Fruit fly (Drosophila melanogaster): ENCODE data around the gene CG42779.

Gene CG42779

dm6 chr3R:17072526-17073114, 48.8 kb upstream of the CG42779 start, which contains the start of the genes Ns1 and mRpS11 (continued):
- TF ChIP-seq D19B (GFP tag; optimal IDR thresholded peaks at IDR 0.05) (no peak), Mes4 (GFP tag; optimal IDR thresholded peaks at IDR 0.05) (peak; percentile 21), CG7963 (GFP tag; IDR thresholded peaks at IDR 0.05; ENCODE audit: partially characterized antibody) (peak; percentile 44; the same call in 2 of the 3 replicates), CG10543 (GFP tag; optimal IDR thresholded peaks at IDR 0.05) (peak; percentile 32), disco-r (GFP tag; optimal IDR thresholded peaks at IDR 0.05) (peak; percentile 3), CG11560 (tag; IDR thresholded peaks at IDR 0.05) (no peak), CG3847 (GFP tag; IDR thresholded peaks at IDR 0.05) (peak; percentile 63), dan (GFP tag; IDR thresholded peaks at IDR 0.05) (no peak), CG6791 (GFP tag; IDR thresholded peaks at IDR 0.05; ENCODE audit: partially characterized antibody) (peak; percentile 52; the same call in 2 of the 3 replicates), Rx (GFP tag; IDR thresholded peaks at IDR 0.05) (no peak), CG1602 (GFP tag; optimal IDR thresholded peaks at IDR 0.05) (peak; percentile 4), gcm (GFP tag; optimal IDR thresholded peaks at IDR 0.05) (no peak), Drgx (GFP tag; IDR thresholded peaks at IDR 0.05) (no peak), CG3407 (GFP tag; optimal IDR thresholded peaks at IDR 0.05) (no peak), CG4730 (GFP tag; IDR thresholded peaks at IDR 0.05) (no peak), CG6813 (GFP tag; optimal IDR thresholded peaks at IDR 0.05) (no peak), CG32772 (GFP tag; IDR thresholded peaks at IDR 0.05) (no peak), CG31388 (GFP tag; optimal IDR thresholded peaks at IDR 0.05) (no peak), grau (tag; optimal IDR thresholded peaks at IDR 0.05) (peak; percentile 47), HHEX (GFP tag; optimal IDR thresholded peaks at IDR 0.05) (no peak), MTF-1 (GFP tag; optimal IDR thresholded peaks at IDR 0.05; ENCODE audit: borderline replicate concordance) (no peak), Xrp1 (GFP tag; IDR thresholded peaks at IDR 0.05) (peak; percentile 25; the same call in 1 of the 2 replicates), sc (optimal IDR thresholded peaks at IDR 0.05) (no peak), sc (GFP tag; optimal IDR thresholded peaks at IDR 0.05) (no peak), Doc2 (GFP tag; IDR thresholded peaks at IDR 0.05) (no peak), gem (tag; optimal IDR thresholded peaks at IDR 0.05) (no peak), peb (GFP tag; IDR thresholded peaks at IDR 0.05) (no peak), CG13894 (tag; optimal IDR thresholded peaks at IDR 0.05) (peak; percentile 20), CG17568 (GFP tag; optimal IDR thresholded peaks at IDR 0.05) (peak; percentile 9), slou (GFP tag; optimal IDR thresholded peaks at IDR 0.05) (no peak), Oaz (GFP tag; IDR thresholded peaks at IDR 0.05) (no peak), sob (GFP tag; IDR thresholded peaks at IDR 0.05) (peak; percentile 58), ewg (GFP tag; optimal IDR thresholded peaks at IDR 0.05) (peak; percentile 20), row (GFP tag; IDR thresholded peaks at IDR 0.05) (peak; percentile 36; the same call in 2 of the 3 replicates), CG10366 (GFP tag; IDR thresholded peaks at IDR 0.05) (no peak), chinmo (GFP tag; IDR thresholded peaks at IDR 0.05; ENCODE audit: partially characterized antibody) (no peak), CG17385 (GFP tag; optimal IDR thresholded peaks at IDR 0.05) (peak; percentile 98), CG11093 (GFP tag; IDR thresholded peaks at IDR 0.05) (no peak), Nf-YA (GFP tag; IDR thresholded peaks at IDR 0.05) (no peak), CG17186 (GFP tag; optimal IDR thresholded peaks at IDR 0.05) (peak; percentile 31), Camta (GFP tag; optimal IDR thresholded peaks at IDR 0.05) (no peak), CG10274 (GFP tag; optimal IDR thresholded peaks at IDR 0.05) (no peak), mirr (GFP tag; optimal IDR thresholded peaks at IDR 0.05) (peak; percentile 38), BtbVII (GFP tag; optimal IDR thresholded peaks at IDR 0.05) (no peak), CG30020 (tag; optimal IDR thresholded peaks at IDR 0.05) (peak; percentile 26), ro (GFP tag; IDR thresholded peaks at IDR 0.05) (no peak), nerfin-1 (tag; optimal IDR thresholded peaks at IDR 0.05) (peak; percentile 91), PHDP (tag; optimal IDR thresholded peaks at IDR 0.05) (peak; percentile 9), ato (GFP tag; IDR thresholded peaks at IDR 0.05; ENCODE audit: partially characterized antibody) (peak; percentile 28; the same call in 1 of the 2 replicates), CG17612 (GFP tag; IDR thresholded peaks at IDR 0.05) (no peak), B-H1 (GFP tag; IDR thresholded peaks at IDR 0.05) (no peak)

Data from whole organism, embryonic.